Worm (Caenorhabditis elegans) whole organism, early embryonic: ENCODE measurements around the gene sorb-1.

Experiments used
- B0310.2 ChIP-seq: sonication (generic microtip); optimal IDR thresholded peaks from 2 replicates; lab custom pipeline; 2016; ENCODE audit warnings: mild to moderate bottlenecking, missing genetic modification characterization, missing compliant biosample characterization
- F13C5.2 ChIP-seq: sonication (generic microtip); optimal IDR thresholded peaks from 2 replicates; lab custom pipeline; 2017; ENCODE audit warnings: mild to moderate bottlenecking, missing genetic modification characterization, inconsistent platforms, missing compliant biosample characterization
- aly-1 ChIP-seq: sonication (generic microtip); optimal IDR thresholded peaks from 2 replicates; lab custom pipeline; 2016; ENCODE audit warnings: missing genetic modification characterization, missing compliant biosample characterization
- ama-1 ChIP-seq: fragments of 150-350 bp; optimal IDR thresholded peaks from 2 replicates; lab custom pipeline; 2014
- ceh-13 ChIP-seq: fragments of 200-800 bp; sonication (Bioruptor generic); optimal IDR thresholded peaks from 2 replicates; lab custom pipeline; 2018; ENCODE audit warnings: mild to moderate bottlenecking, missing genetic modification characterization, missing compliant biosample characterization
- ceh-36 ChIP-seq: sonication (generic microtip); optimal IDR thresholded peaks from 2 replicates; lab custom pipeline; 2016; ENCODE audit warnings: missing genetic modification characterization, inconsistent platforms, missing compliant biosample characterization
- ets-7 ChIP-seq: sonication (generic microtip); optimal IDR thresholded peaks from 2 replicates; lab custom pipeline; 2016; ENCODE audit warnings: missing genotype, missing genetic modification characterization, missing compliant biosample characterization
- flt-1 ChIP-seq: fragments of 200-800 bp; sonication (Bioruptor generic); IDR thresholded peaks from 2 replicates; pipeline ENCODE4 v1.3.6; 2022; ENCODE audit warnings: missing genetic modification characterization, missing compliant biosample characterization
- hmbx-1 ChIP-seq: sonication (generic microtip); optimal IDR thresholded peaks from 2 replicates; lab custom pipeline; 2016; ENCODE audit warnings: mild to moderate bottlenecking, missing genetic modification characterization, missing compliant biosample characterization
- hmg-4 ChIP-seq: fragments of 200-800 bp; sonication (Bioruptor generic); optimal IDR thresholded peaks from 2 replicates; lab custom pipeline; 2018; ENCODE audit warnings: mild to moderate bottlenecking, missing genetic modification characterization, missing compliant biosample characterization
- hnd-1 ChIP-seq: sonication (generic microtip); optimal IDR thresholded peaks from 2 replicates; lab custom pipeline; 2016; ENCODE audit warnings: missing genetic modification characterization, missing compliant biosample characterization
- pes-1 ChIP-seq: fragments of 200-800 bp; sonication (Bioruptor generic); IDR thresholded peaks from 2 replicates; pipeline ENCODE4 v1.3.6; 2022; ENCODE audit warnings: missing genetic modification reagents, missing genetic modification characterization, missing compliant biosample characterization
- scrt-1 ChIP-seq: fragments of 200-800 bp; sonication (Bioruptor generic); IDR thresholded peaks from 2 replicates; pipeline ENCODE4 v1.3.6; 2022; ENCODE audit warnings: missing genetic modification characterization, missing compliant biosample characterization
- sea-1 ChIP-seq: fragments of 200-800 bp; sonication (Bioruptor generic); conservative IDR thresholded peaks from 2 replicates; pipeline ENCODE4 v1.3.6; 2022; ENCODE audit warnings: missing genetic modification characterization, missing compliant biosample characterization
- tbx-11 ChIP-seq: fragments of 200-800 bp; sonication (Bioruptor generic); IDR thresholded peaks from 2 replicates; pipeline ENCODE4 v1.3.6; 2022; ENCODE audit warnings: missing genetic modification characterization, missing compliant biosample characterization
- tbx-37 ChIP-seq: fragments of 200-800 bp; sonication (Bioruptor generic); conservative IDR thresholded peaks from 2 replicates; pipeline ENCODE4 v1.3.6; 2022; ENCODE audit warnings: missing genetic modification reagents, missing genetic modification characterization, missing compliant biosample characterization
- tra-4 ChIP-seq: sonication (generic microtip); optimal IDR thresholded peaks from 2 replicates; lab custom pipeline; 2017; ENCODE audit warnings: missing genetic modification characterization, missing compliant biosample characterization

The sorb-1 gene

ce11 chrIV:13710367-13710766 lies 39.8 kb upstream of the sorb-1 start:
- TF ChIP-seq ceh-13 (no peak), ets-7 (no peak), F13C5.2 (no peak), aly-1 (tag; lab: Kevin White, UChicago) (no peak), hmbx-1 (tag; lab: Kevin White, UChicago) (no peak), pes-1 (GFP tag; lab: Robert Waterston, UW) (no peak), flt-1 (GFP tag; lab: Robert Waterston, UW) (no peak), ceh-36 (no peak), hmg-4 (GFP tag; lab: Kevin White, UChicago) (no peak), B0310.2 (tag; lab: Kevin White, UChicago) (no peak), hnd-1 (no peak)

DNA sequence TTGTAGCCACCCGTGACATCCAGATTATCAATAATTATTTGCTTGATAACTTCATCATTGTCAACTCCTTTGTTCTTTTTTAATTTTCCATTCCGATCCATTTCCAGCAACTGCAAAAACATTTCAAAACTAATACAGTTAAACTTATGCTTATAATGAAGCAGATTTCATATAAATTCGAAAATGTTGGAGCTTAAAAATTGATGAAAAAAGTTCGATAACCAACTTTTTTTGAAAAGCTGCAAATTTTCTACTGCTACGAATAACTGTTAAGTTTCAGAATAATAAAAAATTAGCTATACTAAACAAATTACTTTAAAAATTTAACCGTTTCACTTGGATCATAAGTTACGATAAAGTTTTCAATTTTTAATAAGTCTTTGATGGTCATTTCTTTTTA lies 33.9 kb upstream of the sorb-1 start, which contains the start of gene C47A4.1:
Gene C47A4.1 (minus strand): TSS at position 101 of the 400 bp plus-strand sequence.
- TF ChIP-seq hnd-1, result no peak
- no peak for TF ChIP-seq ceh-13
- no peak for TF ChIP-seq ama-1
- no peak for TF ChIP-seq hmbx-1 (tag; lab: Kevin White, UChicago)
- TF ChIP-seq hmg-4 (GFP tag; lab: Kevin White, UChicago), result no peak
- no peak for TF ChIP-seq pes-1 (GFP tag; lab: Robert Waterston, UW)
- TF ChIP-seq ets-7, result no peak
- TF ChIP-seq ceh-36, result no peak
- TF ChIP-seq tbx-11 (GFP tag; lab: Robert Waterston, UW), result no peak
- TF ChIP-seq tra-4 (tag; lab: Kevin White, UChicago), result no peak
- TF ChIP-seq B0310.2 (tag; lab: Kevin White, UChicago), result no peak
- no peak for TF ChIP-seq F13C5.2
- TF ChIP-seq tbx-37 (GFP tag; lab: Robert Waterston, UW), result no peak
- no peak for TF ChIP-seq scrt-1 (GFP tag; lab: Robert Waterston, UW)
- TF ChIP-seq aly-1 (tag; lab: Kevin White, UChicago), result no peak
- TF ChIP-seq flt-1 (GFP tag; lab: Robert Waterston, UW), result no peak

DNA sequence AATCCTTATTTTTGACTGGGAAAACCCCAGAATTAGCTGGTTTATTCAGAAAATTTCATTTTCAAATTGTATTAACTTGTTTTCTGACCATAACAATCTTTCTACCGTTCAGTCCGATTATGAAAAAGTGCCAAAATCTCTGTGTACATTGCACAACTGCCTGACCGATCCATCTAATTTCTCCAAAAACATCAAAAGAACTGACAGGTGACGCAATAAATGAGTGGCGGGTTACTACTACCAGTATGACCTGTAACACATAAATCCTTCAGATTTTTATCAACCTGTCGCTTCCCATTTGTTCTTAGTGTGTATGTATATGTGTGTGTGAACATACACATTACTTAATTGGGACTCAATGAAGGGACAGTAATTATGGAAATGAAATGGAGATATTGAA lies 33.4 kb upstream of the sorb-1 start:
- no peak for TF ChIP-seq scrt-1 (GFP tag; lab: Robert Waterston, UW)
- no peak for TF ChIP-seq ets-7
- TF ChIP-seq tra-4 (tag; lab: Kevin White, UChicago), result no peak
- TF ChIP-seq ceh-36, result no peak
- TF ChIP-seq flt-1 (GFP tag; lab: Robert Waterston, UW), result no peak
- TF ChIP-seq pes-1 (GFP tag; lab: Robert Waterston, UW), result no peak
- no peak for TF ChIP-seq hnd-1
- no peak for TF ChIP-seq sea-1
- no peak for TF ChIP-seq hmbx-1 (tag; lab: Kevin White, UChicago)
- TF ChIP-seq F13C5.2, result no peak
- TF ChIP-seq tbx-37 (GFP tag; lab: Robert Waterston, UW), result no peak
- no peak for TF ChIP-seq ama-1
- TF ChIP-seq hmg-4 (GFP tag; lab: Kevin White, UChicago), result no peak
- TF ChIP-seq tbx-11 (GFP tag; lab: Robert Waterston, UW), result no peak
- TF ChIP-seq aly-1 (tag; lab: Kevin White, UChicago), result no peak
- TF ChIP-seq ceh-13, result no peak
- no peak for TF ChIP-seq B0310.2 (tag; lab: Kevin White, UChicago)

DNA sequence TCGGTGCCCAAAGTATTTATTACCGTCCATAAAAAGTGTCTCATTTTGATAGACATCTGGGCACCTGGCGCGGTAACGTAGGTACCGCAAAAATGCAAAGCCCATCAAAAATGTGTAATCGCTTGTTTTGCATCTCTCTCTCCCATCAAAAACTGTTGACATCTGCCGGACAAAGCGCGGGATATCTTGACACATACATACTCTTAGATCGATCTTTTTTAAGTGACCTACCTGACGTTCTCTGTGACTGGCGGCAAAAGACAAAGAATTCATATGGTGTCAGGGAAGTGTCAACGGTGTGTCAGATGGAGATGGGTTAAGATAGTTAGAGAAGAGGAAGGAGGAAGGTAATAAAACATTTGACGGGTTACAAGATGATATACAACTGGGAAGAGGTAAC lies 31.2 kb upstream of the sorb-1 start:
- TF ChIP-seq hmg-4 (GFP tag; lab: Kevin White, UChicago) (no peak), flt-1 (GFP tag; lab: Robert Waterston, UW) (no peak), F13C5.2 (no peak), scrt-1 (GFP tag; lab: Robert Waterston, UW) (no peak), ceh-36 (no peak), aly-1 (tag; lab: Kevin White, UChicago) (no peak), ama-1 (no peak), tbx-11 (GFP tag; lab: Robert Waterston, UW) (no peak), tbx-37 (GFP tag; lab: Robert Waterston, UW) (no peak), hmbx-1 (tag; lab: Kevin White, UChicago) (no peak), hnd-1 (no peak), ets-7 (no peak), ceh-13 (no peak), sea-1 (no peak), tra-4 (tag; lab: Kevin White, UChicago) (no peak), B0310.2 (tag; lab: Kevin White, UChicago) (no peak)

- TF ChIP-seq scrt-1 (GFP tag; lab: Robert Waterston, UW) (no peak), hnd-1 (no peak), sea-1 (no peak), F13C5.2 (no peak), pes-1 (GFP tag; lab: Robert Waterston, UW) (no peak), hmbx-1 (tag; lab: Kevin White, UChicago) (no peak)
Measured at ce11 chrIV:13721000-13721399, 29.1 kb upstream of the sorb-1 start.

ce11 chrIV:13725201-13725600 lies 24.9 kb upstream of the sorb-1 start:
- TF ChIP-seq scrt-1 (GFP tag; lab: Robert Waterston, UW) (no peak), B0310.2 (tag; lab: Kevin White, UChicago) (no peak), hmbx-1 (tag; lab: Kevin White, UChicago) (no peak), ceh-13 (no peak), hnd-1 (no peak), flt-1 (GFP tag; lab: Robert Waterston, UW) (no peak), pes-1 (GFP tag; lab: Robert Waterston, UW) (no peak), ama-1 (no peak), ets-7 (no peak), aly-1 (tag; lab: Kevin White, UChicago) (no peak)

- TF ChIP-seq ceh-36, result no peak
- TF ChIP-seq scrt-1 (GFP tag; lab: Robert Waterston, UW), result no peak
- TF ChIP-seq F13C5.2, result no peak
- no peak for TF ChIP-seq B0310.2 (tag; lab: Kevin White, UChicago)
- no peak for TF ChIP-seq sea-1
- no peak for TF ChIP-seq ceh-13
- no peak for TF ChIP-seq ets-7
- no peak for TF ChIP-seq tbx-11 (GFP tag; lab: Robert Waterston, UW)
- TF ChIP-seq hmg-4 (GFP tag; lab: Kevin White, UChicago), result no peak
- TF ChIP-seq tra-4 (tag; lab: Kevin White, UChicago), result no peak
- no peak for TF ChIP-seq flt-1 (GFP tag; lab: Robert Waterston, UW)
- TF ChIP-seq ama-1, result no peak
- TF ChIP-seq hnd-1, result no peak
- TF ChIP-seq hmbx-1 (tag; lab: Kevin White, UChicago), result no peak
Measured at ce11 chrIV:13726630-13727029, 23.5 kb upstream of the sorb-1 start, which contains the start of gene ent-4. TSS of gene ent-4 (plus strand) at chrIV:13726930.
